Fruit fly (Drosophila melanogaster): ENCODE results near the gene CG13138.

Gene CG13138

dm6 chr2L:10306518-10307260, 4.9 kb upstream of the CG13138 start, which contains the start of the genes CG5390 and CG4968:
Gene CG5390, minus strand, starts transcription at chr2L:10306594.
Gene CG4968, plus strand, starts transcription at chr2L:10306922.
- TF ChIP-seq CG8478 (optimal IDR thresholded peaks at IDR 0.05) (no peak), usp (GFP tag; optimal IDR thresholded peaks at IDR 0.05) (no peak), Dll (optimal IDR thresholded peaks at IDR 0.05) (no peak), pan (optimal IDR thresholded peaks at IDR 0.05) (no peak), EcR (GFP tag; optimal IDR thresholded peaks at IDR 0.05) (no peak), psq (optimal IDR thresholded peaks at IDR 0.05) (no peak)

- TF ChIP-seq pan (optimal IDR thresholded peaks at IDR 0.05): no peak
- no peak for TF ChIP-seq usp (GFP tag; optimal IDR thresholded peaks at IDR 0.05)
- TF ChIP-seq Dll (optimal IDR thresholded peaks at IDR 0.05): no peak
- TF ChIP-seq EcR (GFP tag; optimal IDR thresholded peaks at IDR 0.05): no peak
- TF ChIP-seq CG8478 (optimal IDR thresholded peaks at IDR 0.05): no peak
- no peak for TF ChIP-seq psq (optimal IDR thresholded peaks at IDR 0.05)
Observed at dm6 chr2L:10305538-10306147, 3.8 kb upstream of the CG13138 start.

- TF ChIP-seq psq (optimal IDR thresholded peaks at IDR 0.05): no peak
Observed at dm6 chr2L:10303786-10304185, 2.0 kb upstream of the CG13138 start, which contains the start of gene nmd. Gene nmd, minus strand, starts transcription at chr2L:10303947.

- no peak for TF ChIP-seq usp (GFP tag; optimal IDR thresholded peaks at IDR 0.05)
- no peak for TF ChIP-seq pan (optimal IDR thresholded peaks at IDR 0.05)
- TF ChIP-seq EcR (GFP tag; optimal IDR thresholded peaks at IDR 0.05): no peak
- no peak for TF ChIP-seq psq (optimal IDR thresholded peaks at IDR 0.05)
- no peak for TF ChIP-seq Dll (optimal IDR thresholded peaks at IDR 0.05)
- no peak for TF ChIP-seq CG8478 (optimal IDR thresholded peaks at IDR 0.05)
Observed at dm6 chr2L:10299810-10300147, 2.0 kb downstream of the CG13138 start, which contains the start of gene CYLD. Gene CYLD, minus strand, starts transcription at chr2L:10299847.

- TF ChIP-seq pan (optimal IDR thresholded peaks at IDR 0.05) (no peak), EcR (GFP tag; optimal IDR thresholded peaks at IDR 0.05) (no peak), Dll (optimal IDR thresholded peaks at IDR 0.05) (no peak), CG8478 (optimal IDR thresholded peaks at IDR 0.05) (no peak), usp (GFP tag; optimal IDR thresholded peaks at IDR 0.05) (no peak), psq (optimal IDR thresholded peaks at IDR 0.05) (no peak)
Observed at dm6 chr2L:10299077-10299809, 2.6 kb downstream of the CG13138 start.

dm6 chr2L:10298306-10298705, 3.5 kb downstream of the CG13138 start:
- TF ChIP-seq psq (optimal IDR thresholded peaks at IDR 0.05): no peak
- TF ChIP-seq Dll (optimal IDR thresholded peaks at IDR 0.05): no peak
- TF ChIP-seq usp (GFP tag; optimal IDR thresholded peaks at IDR 0.05): no peak
- TF ChIP-seq CG8478 (optimal IDR thresholded peaks at IDR 0.05): no peak
- TF ChIP-seq EcR (GFP tag; optimal IDR thresholded peaks at IDR 0.05): no peak
- no peak for TF ChIP-seq pan (optimal IDR thresholded peaks at IDR 0.05)

- no peak for TF ChIP-seq Dll (optimal IDR thresholded peaks at IDR 0.05)
- no peak for TF ChIP-seq CG8478 (optimal IDR thresholded peaks at IDR 0.05)
- no peak for TF ChIP-seq EcR (GFP tag; optimal IDR thresholded peaks at IDR 0.05)
- no peak for TF ChIP-seq usp (GFP tag; optimal IDR thresholded peaks at IDR 0.05)
- no peak for TF ChIP-seq pan (optimal IDR thresholded peaks at IDR 0.05)
- no peak for TF ChIP-seq psq (optimal IDR thresholded peaks at IDR 0.05)
Observed at dm6 chr2L:10294798-10295669, 6.8 kb downstream of the CG13138 start, which contains the start of gene Hand. Gene Hand, minus strand, starts transcription at chr2L:10295385.

- TF ChIP-seq psq (optimal IDR thresholded peaks at IDR 0.05): no peak
- TF ChIP-seq pan (optimal IDR thresholded peaks at IDR 0.05): no peak
- no peak for TF ChIP-seq Dll (optimal IDR thresholded peaks at IDR 0.05)
- no peak for TF ChIP-seq CG8478 (optimal IDR thresholded peaks at IDR 0.05)
- no peak for TF ChIP-seq usp (GFP tag; optimal IDR thresholded peaks at IDR 0.05)
- TF ChIP-seq EcR (GFP tag; optimal IDR thresholded peaks at IDR 0.05): no peak
Observed at dm6 chr2L:10292066-10292560, 9.7 kb downstream of the CG13138 start, which contains the start of gene Ufd4. Gene Ufd4, minus strand, starts transcription at chr2L:10292365.

- TF ChIP-seq usp (GFP tag; optimal IDR thresholded peaks at IDR 0.05): no peak
Observed at dm6 chr2L:10291276-10291675, 10.5 kb downstream of the CG13138 start.

dm6 chr2L:10280772-10281171, 21.0 kb downstream of the CG13138 start, which contains the start of gene CG34043:
Gene CG34043, minus strand, starts transcription at chr2L:10280872.
- no peak for TF ChIP-seq Dll (optimal IDR thresholded peaks at IDR 0.05)
- TF ChIP-seq psq (optimal IDR thresholded peaks at IDR 0.05): no peak
- TF ChIP-seq CG8478 (optimal IDR thresholded peaks at IDR 0.05): no peak
- no peak for TF ChIP-seq usp (GFP tag; optimal IDR thresholded peaks at IDR 0.05)
- TF ChIP-seq EcR (GFP tag; optimal IDR thresholded peaks at IDR 0.05): no peak
- TF ChIP-seq pan (optimal IDR thresholded peaks at IDR 0.05): no peak

- TF ChIP-seq Dll (optimal IDR thresholded peaks at IDR 0.05) (no peak), pan (optimal IDR thresholded peaks at IDR 0.05) (no peak), psq (optimal IDR thresholded peaks at IDR 0.05) (no peak), EcR (GFP tag; optimal IDR thresholded peaks at IDR 0.05) (no peak), usp (GFP tag; optimal IDR thresholded peaks at IDR 0.05) (no peak), CG8478 (optimal IDR thresholded peaks at IDR 0.05) (no peak)
Observed at dm6 chr2L:10278658-10279057, 23.2 kb downstream of the CG13138 start, which contains the start of gene Utx. Gene Utx, minus strand, starts transcription at chr2L:10278811.
